Worm (Caenorhabditis elegans) whole organism, midembryonic: ENCODE measurements around the gene C24H12.1.

Experiments used
- T22C8.4 ChIP-seq: fragments of 200-800 bp; sonication (Bioruptor generic); IDR thresholded peaks from 2 replicates; pipeline ENCODE4 v1.3.6; 2022; ENCODE audit warnings: missing genetic modification characterization, missing compliant biosample characterization
- flt-1 ChIP-seq: fragments of 200-800 bp; sonication (Bioruptor generic); IDR thresholded peaks from 2 replicates; pipeline ENCODE4 v1.3.6; 2022; ENCODE audit warnings: missing genetic modification characterization, missing compliant biosample characterization
- klf-2 ChIP-seq: fragments of 200-800 bp; sonication (Bioruptor generic); conservative IDR thresholded peaks from 2 replicates; pipeline ENCODE4 v1.3.6; 2022; ENCODE audit warnings: missing genetic modification reagents, missing genetic modification characterization, missing compliant biosample characterization
- med-1 ChIP-seq: sonication (generic microtip); optimal IDR thresholded peaks from 2 replicates; lab custom pipeline; 2017; ENCODE audit warnings: missing genetic modification characterization, mild to moderate bottlenecking, missing compliant biosample characterization, antibody characterized with exemption, missing genetic modification reagents; ENCODE audit not compliant: insufficient read depth
- ref-1 ChIP-seq: fragments of 200-800 bp; sonication (Bioruptor generic); conservative IDR thresholded peaks from 2 replicates; pipeline ENCODE4 v1.3.6; 2022; ENCODE audit warnings: missing genetic modification reagents, missing genetic modification characterization, missing compliant biosample characterization
- tab-1 ChIP-seq: fragments of 200-800 bp; sonication (Bioruptor generic); IDR thresholded peaks from 2 replicates; pipeline ENCODE4 v1.3.6; 2022; ENCODE audit warnings: missing genetic modification characterization, missing compliant biosample characterization
- ztf-23 ChIP-seq: fragments of 200-800 bp; sonication (Bioruptor generic); IDR thresholded peaks from 2 replicates; pipeline ENCODE4 v1.3.6; 2022; ENCODE audit warnings: missing genetic modification reagents, missing genetic modification characterization, missing compliant biosample characterization
- ztf-29 ChIP-seq: fragments of 200-800 bp; sonication (Bioruptor generic); IDR thresholded peaks from 2 replicates; pipeline ENCODE4 v1.3.6; 2022; ENCODE audit warnings: missing genetic modification reagents, missing genetic modification characterization, missing compliant biosample characterization

ce11 chrII:400167-400566 is 41.0 kb upstream of the C24H12.1 start:
- TF ChIP-seq ref-1 (GFP tag; lab: Robert Waterston, UW) (no peak), tab-1 (GFP tag; lab: Robert Waterston, UW) (no peak), flt-1 (GFP tag; lab: Robert Waterston, UW) (no peak), med-1 (no peak), T22C8.4 (GFP tag; lab: Robert Waterston, UW) (no peak), ztf-29 (no peak), ztf-23 (GFP tag; lab: Robert Waterston, UW) (no peak), klf-2 (GFP tag; lab: Robert Waterston, UW) (no peak)
